Fruit fly (Drosophila melanogaster): ENCODE measurements around the gene Rph.

- TF ChIP-seq pad (GFP tag; optimal IDR thresholded peaks at IDR 0.05) = no peak
- TF ChIP-seq tj (GFP tag; optimal IDR thresholded peaks at IDR 0.05) = no peak
- TF ChIP-seq Clk (GFP tag; optimal IDR thresholded peaks at IDR 0.05) = no peak
- no peak for TF ChIP-seq CG14711 (tag; optimal IDR thresholded peaks at IDR 0.05)
- TF ChIP-seq ovo (GFP tag; optimal IDR thresholded peaks at IDR 0.05) = no peak
- no peak for TF ChIP-seq CG7101 (tag; optimal IDR thresholded peaks at IDR 0.05)
- TF ChIP-seq CG11617 (GFP tag; optimal IDR thresholded peaks at IDR 0.05) = no peak
- no peak for TF ChIP-seq CG5204 (GFP tag; optimal IDR thresholded peaks at IDR 0.05)
- TF ChIP-seq toe (GFP tag; optimal IDR thresholded peaks at IDR 0.05) = no peak
These were observed 16.1 kb upstream of the Rph start for dm6 chrX:10773562-10773961.

Data from whole organism, adult.